Worm (Caenorhabditis elegans): ENCODE measurements around the gene srt-48.

- TF ChIP-seq unc-62 (GFP tag; optimal IDR thresholded peaks at IDR 0.05) (no peak), nhr-76 (tag; optimal IDR thresholded peaks at IDR 0.05) (no peak), pha-4 (tag; optimal IDR thresholded peaks at IDR 0.05) (no peak), lsy-2 (tag; optimal IDR thresholded peaks at IDR 0.05) (no peak), cnd-1 (tag; optimal IDR thresholded peaks at IDR 0.05) (no peak), zip-8 (tag; optimal IDR thresholded peaks at IDR 0.05) (no peak), elt-1 (tag; optimal IDR thresholded peaks at IDR 0.05; ENCODE audit: borderline replicate concordance, insufficient read depth) (no peak), lin-13 (tag; optimal IDR thresholded peaks at IDR 0.05) (no peak)
Observed at ce11 chrIV:15098294-15098693, 29.6 kb upstream of the srt-48 start, which contains the start of gene srt-49.

All from whole organism, mixed stage, embryonic.